Fruit fly (Drosophila melanogaster) whole organism, wandering third instar larva: ENCODE results near the gene Rab26.

Experiments used
- CG32264 ChIP-seq: fragments of 200-800 bp; sonication (Bioruptor generic); optimal IDR thresholded peaks from 2 replicates; lab custom pipeline; 2016; ENCODE audit warnings: missing biosample characterization, missing genetic modification characterization
- CrebA ChIP-seq: fragments of 200-800 bp; sonication (Bioruptor generic); optimal IDR thresholded peaks from 2 replicates; lab custom pipeline; 2016; ENCODE audit warnings: missing biosample characterization, mild to moderate bottlenecking, missing genetic modification characterization, borderline replicate concordance
- Dif ChIP-seq: fragments of 200-275, 200-300 bp; sonication (Bioruptor generic); optimal IDR thresholded peaks from 2 replicates; lab custom pipeline; 2018; ENCODE audit warnings: missing biosample characterization, missing genetic modification characterization; ENCODE audit not compliant: partially characterized antibody
- Hnf4 ChIP-seq: fragments of 200-800 bp; sonication (Bioruptor generic); optimal IDR thresholded peaks from 2 replicates; lab custom pipeline; 2016; ENCODE audit warnings: missing biosample characterization, mild to moderate bottlenecking, missing genetic modification characterization
- Hr78 ChIP-seq: fragments of >200 bp; optimal IDR thresholded peaks from 2 replicates; lab custom pipeline; 2017; ENCODE audit warnings: missing biosample characterization, missing genetic modification characterization
- Hr83 ChIP-seq: fragments of 200-300 bp; sonication (Bioruptor generic); optimal IDR thresholded peaks from 2 replicates; lab custom pipeline; 2016; ENCODE audit warnings: missing biosample characterization, mild to moderate bottlenecking, missing genetic modification characterization, moderate library complexity; ENCODE audit not compliant: poor library complexity, severe bottlenecking
- Jra ChIP-seq: sonication (Bioruptor generic); optimal IDR thresholded peaks from 2 replicates; lab custom pipeline; 2016; ENCODE audit warnings: missing biosample characterization, missing genetic modification characterization
- Mio ChIP-seq: sonication (Bioruptor generic); optimal IDR thresholded peaks from 2 replicates; lab custom pipeline; 2016; ENCODE audit warnings: missing biosample characterization, missing genetic modification characterization
- Myc ChIP-seq: fragments of >200 bp; optimal IDR thresholded peaks from 2 replicates; lab custom pipeline; 2017
- N ChIP-seq: fragments of >200 bp; optimal IDR thresholded peaks from 2 replicates; lab custom pipeline; 2018; ENCODE audit warnings: missing biosample characterization, missing external identifiers, missing genetic modification characterization
- OdsH ChIP-seq: fragments of 200-800 bp; sonication (Bioruptor generic); optimal IDR thresholded peaks from 2 replicates; lab custom pipeline; 2016; ENCODE audit warnings: missing biosample characterization, mild to moderate bottlenecking, missing genetic modification characterization
- Rel ChIP-seq, 2 experiments: fragments of 200-800 bp; sonication (Bioruptor generic) in 1 of 2; optimal IDR thresholded peaks; 2 replicates in 1 of 2; 3 replicates in 1 of 2; lab custom pipeline; 2016 to 2019; ENCODE audit warnings: mild to moderate bottlenecking in 2 of 2, missing biosample characterization in 2 of 2, missing genetic modification characterization in 2 of 2, moderate library complexity in 1 of 2
- Sp1 ChIP-seq: fragments of 200-800 bp; sonication (Bioruptor generic); optimal IDR thresholded peaks from 3 replicates; lab custom pipeline; 2019; ENCODE audit warnings: missing biosample characterization, mild to moderate bottlenecking, missing genetic modification characterization, moderate library complexity
- br ChIP-seq: fragments of 200-800 bp; sonication (Bioruptor generic); optimal IDR thresholded peaks from 2 replicates; lab custom pipeline; 2016; ENCODE audit warnings: missing biosample characterization, missing genetic modification characterization
- dl ChIP-seq, 2 experiments: fragments of 175-275, 200-275 bp in 1 of 2; fragments of 200-275 bp in 1 of 2; sonication (Bioruptor generic); optimal IDR thresholded peaks; lab custom pipeline; 2018; ENCODE audit warnings: mild to moderate bottlenecking in 2 of 2, missing biosample characterization in 2 of 2, missing genetic modification characterization in 2 of 2, moderate library complexity in 2 of 2; ENCODE audit not compliant: partially characterized antibody in 2 of 2, insufficient read depth in 1 of 2
- foxo ChIP-seq, 2 experiments: fragments of 200-800 bp; sonication (Bioruptor generic); optimal IDR thresholded peaks; 2 replicates in 1 of 2; 3 replicates in 1 of 2; lab custom pipeline; 2016 to 2017; ENCODE audit warnings: missing biosample characterization in 2 of 2, missing genetic modification characterization in 2 of 2
- fru ChIP-seq: fragments of 200-800 bp; sonication (Bioruptor generic); optimal IDR thresholded peaks from 3 replicates; lab custom pipeline; 2016; ENCODE audit warnings: missing biosample characterization, mild to moderate bottlenecking, missing genetic modification characterization
- h ChIP-seq: fragments of 200-800 bp; sonication (Bioruptor generic); optimal IDR thresholded peaks from 3 replicates; lab custom pipeline; 2016; ENCODE audit warnings: missing biosample characterization, mild to moderate bottlenecking, missing genetic modification characterization
- jim ChIP-seq: fragments of 175-275, 200-325 bp; sonication (Bioruptor generic); optimal IDR thresholded peaks from 2 replicates; lab custom pipeline; 2016; ENCODE audit warnings: missing biosample characterization, mild to moderate bottlenecking, missing genetic modification characterization
- psq ChIP-seq: fragments of 200-800 bp; sonication (Bioruptor generic); optimal IDR thresholded peaks from 3 replicates; lab custom pipeline; 2017; ENCODE audit warnings: missing biosample characterization, mild to moderate bottlenecking, missing genetic modification characterization, moderate library complexity
- rgr ChIP-seq: fragments of 200-800 bp; sonication (Bioruptor generic); optimal IDR thresholded peaks from 3 replicates; lab custom pipeline; 2016; ENCODE audit warnings: missing biosample characterization, mild to moderate bottlenecking, missing genetic modification characterization
- tai ChIP-seq: sonication (Bioruptor generic); optimal IDR thresholded peaks from 2 replicates; lab custom pipeline; 2016; ENCODE audit warnings: missing biosample characterization, missing genetic modification characterization
- usp ChIP-seq: fragments of >200 bp; optimal IDR thresholded peaks from 2 replicates; lab custom pipeline; 2017; ENCODE audit warnings: missing biosample characterization, missing genetic modification characterization

Gene Rab26

DNA sequence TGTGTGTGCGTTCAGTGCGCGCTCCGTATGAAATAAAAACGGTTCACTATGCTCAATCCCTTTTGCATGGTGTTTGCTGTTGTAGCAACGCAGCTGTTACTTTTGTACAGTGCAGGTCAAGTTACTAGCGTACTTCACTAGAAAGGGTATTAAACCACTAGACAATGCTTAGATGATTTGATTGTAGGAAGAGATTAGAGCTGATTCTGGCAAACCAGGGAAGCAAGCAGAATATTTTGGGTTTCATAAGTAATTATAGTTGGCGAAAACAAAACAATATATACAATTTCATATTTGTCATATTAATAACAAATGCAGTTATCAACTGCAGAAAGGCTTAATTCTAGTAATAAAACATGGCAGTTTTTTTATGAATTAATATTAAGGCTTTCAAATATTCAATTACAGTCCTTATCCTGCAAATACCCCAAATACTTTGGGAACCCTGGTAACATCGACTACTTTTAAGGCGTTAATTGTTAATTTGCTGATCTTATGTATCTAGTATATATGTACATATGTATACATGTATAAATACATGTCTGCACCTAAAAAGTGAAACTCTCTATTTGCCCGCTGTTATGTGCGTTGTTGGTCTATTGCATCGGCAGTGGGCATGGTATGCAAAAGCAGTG lies 28.7 kb downstream of the Rab26 start (continued):
- TF ChIP-seq Dif (GFP tag; lab: Kevin White, UChicago), result no peak
- TF ChIP-seq Mio (GFP tag; lab: Kevin White, UChicago), result no peak
- TF ChIP-seq jim (GFP tag; lab: Kevin White, UChicago), result no peak
- no peak for TF ChIP-seq Jra (GFP tag; lab: Kevin White, UChicago)
- TF ChIP-seq, all 38 proteins: peak for 10

DNA sequence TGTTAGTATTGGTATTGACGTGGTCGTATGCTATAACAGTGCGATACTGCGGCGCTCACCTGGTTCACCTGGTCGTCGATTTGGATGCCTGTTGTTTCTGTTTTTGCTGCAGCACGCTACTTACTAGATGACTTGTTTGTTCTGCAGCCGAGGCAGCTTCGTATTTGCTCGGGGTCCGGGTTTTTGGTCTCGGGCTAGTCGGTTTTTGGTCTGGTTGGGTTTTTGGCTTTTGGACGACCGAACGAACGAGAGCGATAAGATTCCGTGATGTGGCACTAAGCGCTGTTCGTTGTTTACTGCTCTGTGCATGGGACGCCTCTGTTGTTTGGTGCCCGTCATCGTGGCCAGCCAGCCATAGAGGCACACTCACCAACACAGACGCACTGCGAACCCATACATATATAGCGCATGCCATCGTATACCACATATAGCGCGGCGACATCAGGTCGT lies 30.4 kb downstream of the Rab26 start, which contains the start of gene ebd2:
Gene ebd2 (minus strand): TSS at position 306 of the 450 bp plus-strand sequence.
- TF ChIP-seq N (GFP tag; lab: Kevin White, UChicago) (no peak), dl (GFP tag; optimal IDR thresholded peaks at IDR 0.05; lab: Kevin White, UChicago; ENCODE audit: insufficient read depth in 1 of 2, partially characterized antibody in 2 of 2) (no peak), usp (GFP tag; lab: Kevin White, UChicago) (no peak), Hr83 (GFP tag; lab: Kevin White, UChicago) (peak; percentile 72), h (GFP tag; lab: Kevin White, UChicago) (peak; percentile 58), foxo (GFP tag; optimal IDR thresholded peaks at IDR 0.05; lab: Kevin White, UChicago) (peak in 1 of 2 experiments; percentile 2), psq (GFP tag; lab: Kevin White, UChicago) (peak; percentile 32), br (peak; percentile 6), CrebA (GFP tag; lab: Kevin White, UChicago) (peak; percentile 76), Jra (GFP tag; lab: Kevin White, UChicago) (peak; percentile 30), Dif (GFP tag; lab: Kevin White, UChicago) (no peak), Rel (GFP tag; optimal IDR thresholded peaks at IDR 0.05; lab: Kevin White, UChicago) (peak; percentile 9), Rel (tag; optimal IDR thresholded peaks at IDR 0.05; lab: Kevin White, UChicago) (no peak), OdsH (GFP tag; lab: Kevin White, UChicago) (peak; percentile 34), fru (GFP tag; lab: Kevin White, UChicago) (peak; percentile 49)
- TF ChIP-seq, all 38 proteins: peak for 10

DNA sequence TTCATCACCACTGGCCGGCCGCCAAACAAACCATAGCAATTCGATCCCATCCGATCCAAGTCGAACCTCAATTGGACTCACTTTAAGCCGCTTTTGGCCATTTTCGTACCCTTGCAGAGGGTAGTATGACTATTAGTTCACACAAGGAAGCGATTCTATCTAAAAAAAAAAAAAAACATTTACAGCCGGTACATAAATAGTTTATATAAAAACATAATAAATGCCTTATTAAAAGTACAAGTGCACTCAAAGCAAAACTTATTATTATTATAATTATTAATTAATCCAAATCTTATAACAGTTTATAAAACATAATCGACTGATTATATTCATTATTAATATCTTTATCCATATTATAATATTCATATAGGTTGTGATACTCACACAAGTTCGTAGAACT lies 37.8 kb downstream of the Rab26 start, which contains the start of gene CG12971:
Gene CG12971 (minus strand): TSS at position 101 of the 400 bp plus-strand sequence.
- no peak for TF ChIP-seq Rel (GFP tag; optimal IDR thresholded peaks at IDR 0.05; lab: Kevin White, UChicago)
- no peak for TF ChIP-seq Rel (tag; optimal IDR thresholded peaks at IDR 0.05; lab: Kevin White, UChicago)
- TF ChIP-seq Hr78 (GFP tag; lab: Kevin White, UChicago), result no peak
- no peak for TF ChIP-seq psq (GFP tag; lab: Kevin White, UChicago)
- TF ChIP-seq jim (GFP tag; lab: Kevin White, UChicago), result no peak
- no peak for TF ChIP-seq Hnf4 (GFP tag; lab: Kevin White, UChicago)
- TF ChIP-seq Sp1 (GFP tag; lab: Kevin White, UChicago), result no peak
- TF ChIP-seq Dif (GFP tag; lab: Kevin White, UChicago), result no peak
- no peak for TF ChIP-seq CG32264
- no peak for TF ChIP-seq rgr (GFP tag; lab: Kevin White, UChicago)

DNA sequence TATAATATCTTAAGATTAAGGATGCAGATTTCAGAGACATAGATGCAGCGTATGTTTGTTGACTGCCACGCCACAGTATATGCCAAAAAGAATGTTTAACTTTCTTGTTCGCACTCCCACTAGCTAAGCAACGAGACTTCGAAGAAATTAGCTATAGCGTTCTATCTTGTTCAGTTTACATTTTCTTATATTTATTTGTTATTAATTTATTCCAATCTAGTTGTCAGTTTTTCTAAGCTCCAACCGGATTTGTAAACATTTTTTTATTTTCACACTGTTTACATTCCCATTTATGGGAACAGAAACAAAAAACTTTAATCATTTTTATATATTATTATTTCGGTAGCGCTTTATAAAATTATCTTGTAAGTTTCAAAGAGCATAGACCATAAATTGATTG lies 38.8 kb downstream of the Rab26 start, which contains the start of gene CG32437:
Gene CG32437 (plus strand): TSS at position 301 of the 400 bp plus-strand sequence.
- no peak for TF ChIP-seq tai (GFP tag; lab: Kevin White, UChicago)
- no peak for TF ChIP-seq Hnf4 (GFP tag; lab: Kevin White, UChicago)
- no peak for TF ChIP-seq psq (GFP tag; lab: Kevin White, UChicago)
- no peak for TF ChIP-seq dl (GFP tag; optimal IDR thresholded peaks at IDR 0.05; lab: Kevin White, UChicago; ENCODE audit: insufficient read depth in 1 of 2, partially characterized antibody in 2 of 2)
- no peak for TF ChIP-seq Jra (GFP tag; lab: Kevin White, UChicago)

DNA sequence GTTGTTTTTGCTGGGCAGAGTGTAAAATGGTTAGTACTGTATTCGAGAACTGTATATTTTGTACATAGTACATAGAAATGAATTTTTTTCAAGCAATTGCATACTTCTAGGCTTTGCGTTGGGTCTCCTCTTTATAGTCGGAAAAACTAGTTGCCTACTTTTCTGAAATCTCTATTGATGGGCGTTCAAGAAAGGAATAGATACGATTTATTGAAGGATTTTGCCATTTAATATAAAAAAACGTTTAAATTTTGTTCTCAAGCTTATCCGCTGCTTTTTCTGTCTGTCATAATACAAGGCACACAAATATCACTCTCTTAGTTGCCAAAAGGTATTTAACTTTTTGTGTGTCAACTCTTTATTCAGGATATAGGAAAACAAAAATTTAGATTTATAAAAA lies 41.3 kb downstream of the Rab26 start, which contains the start of gene CG32440:
Gene CG32440 (plus strand): TSS at position 301 of the 400 bp plus-strand sequence.
- TF ChIP-seq foxo (GFP tag; optimal IDR thresholded peaks at IDR 0.05; lab: Kevin White, UChicago) (no peak), Dif (GFP tag; lab: Kevin White, UChicago) (no peak), Sp1 (GFP tag; lab: Kevin White, UChicago) (no peak), N (GFP tag; lab: Kevin White, UChicago) (peak; percentile 1), Hr78 (GFP tag; lab: Kevin White, UChicago) (no peak), h (GFP tag; lab: Kevin White, UChicago) (no peak), Myc (peak; percentile 29)
- TF ChIP-seq, all 38 proteins: peak for 2
